Worm (Caenorhabditis elegans): Measurements from ENCODE around the gene F21F8.5.

ce11 chrV:8268902-8269301 is 2.8 kb upstream of the F21F8.5 start, which contains the start of the genes asp-6 and asp-12:
- TF ChIP-seq peb-1 (tag; optimal IDR thresholded peaks at IDR 0.05) (no peak), unc-39 (tag; optimal IDR thresholded peaks at IDR 0.05) (no peak), R02D3.7 (tag; optimal IDR thresholded peaks at IDR 0.05) (no peak)
